Worm (Caenorhabditis elegans) whole organism, dauer: ENCODE measurements around the gene nas-31.

Experiments
- unc-62 ChIP-seq: sonication (generic microtip); optimal IDR thresholded peaks from 2 replicates; lab custom pipeline; 2017; ENCODE audit warnings: missing biosample characterization, missing genetic modification reagents, missing genetic modification characterization

The nas-31 gene

ce11 chrV:10921747-10922146 lies at the start of gene nas-31:
TSS of gene nas-31 (minus strand) at chrV:10921847.
- TF ChIP-seq unc-62 (GFP tag; lab: Kevin White, UChicago), result no peak

- TF ChIP-seq unc-62 (GFP tag; lab: Kevin White, UChicago), result no peak
These were observed 49.3 kb upstream of the nas-31 start for ce11 chrV:10970930-10971329.

DNA sequence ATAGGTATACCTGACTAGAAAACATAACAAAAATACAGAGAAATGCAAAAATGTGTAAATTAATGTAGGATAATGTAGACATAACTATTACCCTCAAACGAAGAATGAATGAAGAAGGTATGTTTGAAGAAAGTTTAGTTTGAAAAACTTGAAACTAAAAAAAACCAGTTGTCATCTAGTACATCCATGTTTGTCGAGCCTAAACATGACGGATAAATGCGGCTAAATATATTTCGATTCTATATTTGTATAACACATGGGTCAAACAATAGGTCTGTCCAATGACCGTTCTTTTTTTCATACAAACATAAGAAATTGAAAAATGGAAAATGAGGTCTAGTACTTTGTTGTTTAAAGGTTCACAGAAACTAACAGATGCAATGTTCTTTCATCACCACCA lies 48.4 kb upstream of the nas-31 start, which contains the start of gene F17C11.22:
F17C11.22 (minus strand) TSS at position 101 of the 400 bp plus-strand sequence.
- no peak for TF ChIP-seq unc-62 (GFP tag; lab: Kevin White, UChicago)

ce11 chrV:10967594-10968273 lies 46.1 kb upstream of the nas-31 start:
- no peak for TF ChIP-seq unc-62 (GFP tag; lab: Kevin White, UChicago)

DNA sequence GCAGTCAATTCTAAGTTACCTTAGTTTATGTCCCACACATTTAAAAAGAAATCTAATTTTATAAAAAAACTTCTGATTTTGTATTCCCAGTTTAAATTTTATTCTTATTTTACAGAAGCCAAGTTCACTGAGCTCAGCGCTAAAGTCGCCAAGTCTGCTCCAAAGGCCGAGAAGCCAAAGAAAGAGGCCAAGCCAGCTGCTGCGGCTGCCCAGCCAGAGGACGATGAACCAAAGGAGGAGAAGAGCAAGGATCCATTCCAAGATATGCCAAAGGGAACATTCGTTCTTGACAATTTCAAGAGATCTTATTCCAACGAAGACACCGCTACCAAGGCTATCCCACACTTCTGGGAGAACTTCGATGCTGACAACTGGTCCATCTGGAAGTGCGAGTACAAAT lies 45.2 kb upstream of the nas-31 start:
- no peak for TF ChIP-seq unc-62 (GFP tag; lab: Kevin White, UChicago)

ce11 chrV:10965501-10965900 lies 43.9 kb upstream of the nas-31 start, which contains the start of the genes ctf-4 and eef-1G:
TSS of gene ctf-4 (minus strand) at chrV:10965539.
TSS of gene eef-1G (plus strand) at chrV:10965719.
- no peak for TF ChIP-seq unc-62 (GFP tag; lab: Kevin White, UChicago)

DNA sequence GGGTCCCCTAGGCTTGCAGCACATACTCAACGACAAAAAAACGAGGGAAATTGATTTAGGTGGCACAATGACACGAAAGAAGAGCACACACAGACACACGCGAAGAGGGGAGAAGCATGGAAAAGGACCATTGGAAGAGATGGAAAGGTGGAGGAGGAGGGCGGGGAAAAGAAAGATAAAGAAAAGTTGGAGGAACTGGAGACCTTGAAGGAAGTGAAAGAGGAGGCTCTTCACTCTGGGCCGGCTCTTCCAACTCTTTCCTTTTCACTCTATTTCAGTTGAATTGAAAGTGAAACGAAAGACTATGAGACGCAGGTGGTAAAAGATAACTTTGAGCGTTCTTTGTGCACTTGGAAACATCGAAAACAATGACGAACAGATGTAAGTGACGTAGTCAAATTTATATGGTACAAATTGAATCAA lies 39.8 kb upstream of the nas-31 start:
- TF ChIP-seq unc-62 (GFP tag; lab: Kevin White, UChicago), result no peak

- no peak for TF ChIP-seq unc-62 (GFP tag; lab: Kevin White, UChicago)
These were observed 38.9 kb upstream of the nas-31 start, which contains the start of gene vps-36 for ce11 chrV:10960544-10960943. TSS of gene vps-36 (minus strand) at chrV:10960669.

ce11 chrV:10958322-10958900 lies 36.8 kb upstream of the nas-31 start, which contains the start of gene pigt-1:
TSS of gene pigt-1 (minus strand) at chrV:10958821.
- no peak for TF ChIP-seq unc-62 (GFP tag; lab: Kevin White, UChicago)

DNA sequence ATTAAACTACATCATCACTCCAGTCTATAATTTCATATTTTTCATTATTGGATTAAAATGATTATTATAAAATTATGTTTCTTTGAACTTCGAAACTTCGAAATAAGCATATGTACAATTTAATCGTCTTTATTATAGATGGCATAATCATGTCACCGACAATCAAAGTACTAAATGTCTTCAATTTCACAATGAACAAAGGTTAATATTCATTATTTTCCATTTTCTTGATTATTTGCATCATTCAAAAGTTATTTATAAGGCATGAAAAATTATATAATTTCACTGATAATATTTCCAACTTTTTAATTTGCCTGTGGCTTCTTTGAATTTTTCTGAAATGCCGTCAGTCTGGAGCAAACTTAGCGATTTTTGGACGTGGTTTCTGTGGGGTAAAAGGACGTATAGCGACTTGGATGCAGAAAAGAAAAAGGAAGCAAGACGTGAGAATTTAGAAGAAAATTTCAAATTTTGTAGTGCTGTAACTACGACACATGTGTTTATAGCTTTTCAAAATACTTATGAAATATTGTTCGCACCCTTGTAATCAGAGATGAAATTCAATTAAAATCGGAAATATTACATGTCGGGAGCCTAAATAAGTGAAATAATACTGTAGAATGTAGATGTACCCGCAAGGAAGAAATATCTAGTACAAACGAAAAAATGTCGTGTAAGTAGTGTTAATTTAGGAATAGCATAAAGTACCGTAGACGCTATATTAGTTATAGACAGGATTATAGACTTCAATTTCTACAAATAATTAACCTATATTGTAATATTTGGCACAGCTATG lies 34.2 kb upstream of the nas-31 start, which contains the start of gene F17C11.13:
F17C11.13 (plus strand) TSS at position 243 of the 796 bp plus-strand sequence.
- TF ChIP-seq unc-62 (GFP tag; lab: Kevin White, UChicago), result no peak

ce11 chrV:10954832-10955231 lies 33.2 kb upstream of the nas-31 start, which contains the start of gene F17C11.6:
TSS of gene F17C11.6 (plus strand) at chrV:10955121.
- no peak for TF ChIP-seq unc-62 (GFP tag; lab: Kevin White, UChicago)

DNA sequence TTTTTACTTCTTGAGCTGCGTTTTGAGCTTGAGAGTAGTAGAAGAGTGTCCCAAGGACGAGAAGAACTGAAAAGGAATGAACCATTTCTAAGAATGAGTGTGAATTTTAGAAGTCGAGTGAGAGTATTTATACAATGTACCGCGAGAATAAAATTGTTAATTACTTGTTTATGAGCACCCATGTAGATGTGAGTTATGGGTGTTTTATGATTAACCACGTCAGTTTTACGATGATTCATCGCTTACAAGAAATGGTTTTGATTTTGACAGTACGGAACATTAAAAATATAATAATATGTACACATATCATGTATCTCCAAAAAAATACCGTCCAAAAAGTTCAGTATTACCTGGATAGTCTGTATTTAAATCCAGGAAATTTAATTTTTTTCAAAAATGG lies 32.7 kb upstream of the nas-31 start, which contains the start of gene clec-221:
clec-221 (minus strand) TSS at position 101 of the 400 bp plus-strand sequence.
- no peak for TF ChIP-seq unc-62 (GFP tag; lab: Kevin White, UChicago)

DNA sequence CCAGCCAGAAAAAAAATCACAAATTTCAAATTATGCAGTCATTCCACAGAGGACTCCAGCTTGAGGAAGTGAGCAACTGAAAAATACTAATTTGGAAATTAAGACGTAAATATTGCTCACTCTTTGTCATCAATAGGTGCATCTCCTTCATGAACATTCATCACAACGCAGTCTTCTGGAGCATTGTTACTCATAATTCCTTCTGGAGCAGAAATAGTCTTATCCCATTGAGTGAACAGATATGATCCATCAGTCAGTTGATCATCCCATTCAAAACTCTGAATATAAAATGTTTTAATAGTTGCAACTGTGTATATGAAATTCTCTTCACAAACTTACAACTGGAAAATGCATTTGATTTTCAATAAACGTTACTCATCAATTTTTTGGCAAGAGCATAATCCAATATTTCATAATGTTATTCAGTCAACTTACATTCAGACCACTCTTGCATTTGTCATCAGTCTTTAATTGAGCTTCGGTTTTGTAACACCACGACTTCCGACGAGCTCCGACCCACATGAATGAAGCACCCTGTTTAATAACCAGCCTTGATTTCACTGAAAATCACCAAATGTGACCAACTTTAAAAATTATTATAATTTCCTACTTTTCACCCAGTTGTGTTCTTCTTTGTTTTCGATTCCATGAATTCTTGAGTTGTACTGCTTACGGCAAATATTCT lies 32.0 kb upstream of the nas-31 start:
- TF ChIP-seq unc-62 (GFP tag; lab: Kevin White, UChicago), result no peak

ce11 chrV:10951655-10952278 lies 30.1 kb upstream of the nas-31 start, which contains the start of gene F17C11.4:
TSS of gene F17C11.4 (plus strand) at chrV:10951860.
- no peak for TF ChIP-seq unc-62 (GFP tag; lab: Kevin White, UChicago)
